Fruit fly (Drosophila melanogaster) whole organism, embryonic: ENCODE measurements around the gene fan.

Experiments used
- Bdp1 ChIP-seq: fragments of 200-800 bp; sonication (Bioruptor generic); optimal IDR thresholded peaks from 3 replicates; lab custom pipeline; 2016; ENCODE audit warnings: missing biosample characterization, missing genetic modification characterization
- CG10366 ChIP-seq: fragments of 200-800 bp; sonication (Bioruptor generic); IDR thresholded peaks from 2 replicates; pipeline ENCODE4 v1.3.6; 2022; ENCODE audit warnings: missing biosample characterization, missing genetic modification characterization
- CG10959 ChIP-seq: fragments of 200-800 bp; sonication (Bioruptor generic); IDR thresholded peaks from 2 replicates; pipeline ENCODE4 v1.3.6; 2022; ENCODE audit warnings: missing biosample characterization, missing genetic modification characterization
- CG11695 ChIP-seq: fragments of 200-800 bp; sonication (Bioruptor generic); IDR thresholded peaks from 3 replicates; pipeline ENCODE4 v1.3.6; 2022; ENCODE audit warnings: missing biosample characterization, missing genetic modification characterization
- CG1529 ChIP-seq: fragments of 200-800 bp; sonication (Bioruptor generic); optimal IDR thresholded peaks from 3 replicates; lab custom pipeline; 2018; ENCODE audit warnings: missing biosample characterization, missing genetic modification characterization
- CG16813 ChIP-seq: fragments of 200-800 bp; sonication (Bioruptor generic); IDR thresholded peaks from 3 replicates; pipeline ENCODE4 v1.3.6; 2022; ENCODE audit warnings: missing biosample characterization, missing genetic modification characterization; ENCODE audit not compliant: partially characterized antibody
- CG18262 ChIP-seq: fragments of 200-800 bp; optimal IDR thresholded peaks from 3 replicates; lab custom pipeline; 2019; ENCODE audit warnings: missing biosample characterization, mild to moderate bottlenecking, missing genetic modification characterization, moderate library complexity
- CG18619 ChIP-seq: fragments of 200-800 bp; sonication (Bioruptor generic); optimal IDR thresholded peaks from 3 replicates; lab custom pipeline; 2017; ENCODE audit warnings: missing biosample characterization, mild to moderate bottlenecking, missing genetic modification characterization
- CG2199 ChIP-seq: fragments of 200-800 bp; sonication (Bioruptor generic); IDR thresholded peaks from 3 replicates; pipeline ENCODE4 v1.3.6; 2022; ENCODE audit warnings: missing biosample characterization, missing genetic modification characterization
- CG31388 ChIP-seq: fragments of 200-800 bp; sonication (Bioruptor generic); optimal IDR thresholded peaks from 2 replicates; lab custom pipeline; 2016; ENCODE audit warnings: missing biosample characterization, missing genetic modification characterization
- CG31441 ChIP-seq: fragments of 200-800 bp; sonication (Bioruptor generic); IDR thresholded peaks from 2 replicates; pipeline ENCODE4 v1.3.6; 2022; ENCODE audit warnings: missing biosample characterization, missing genetic modification characterization
- CG34422 ChIP-seq: fragments of 200-800 bp; sonication (Bioruptor generic); IDR thresholded peaks from 3 replicates; pipeline ENCODE4 v1.3.6; 2022; ENCODE audit warnings: missing biosample characterization, missing genetic modification characterization
- CG3995 ChIP-seq: fragments of 200-800 bp; sonication (Bioruptor generic); optimal IDR thresholded peaks from 3 replicates; lab custom pipeline; 2016; ENCODE audit warnings: missing biosample characterization, missing genetic modification characterization
- CG6254 ChIP-seq: fragments of 200-800 bp; sonication (Bioruptor generic); optimal IDR thresholded peaks from 3 replicates; lab custom pipeline; 2017; ENCODE audit warnings: mild to moderate bottlenecking, missing biosample characterization, missing genetic modification reagents, missing genetic modification characterization
- CG7556 ChIP-seq: fragments of 200-800 bp; sonication (Bioruptor generic); optimal IDR thresholded peaks from 2 replicates; lab custom pipeline; 2017; ENCODE audit warnings: missing biosample characterization, mild to moderate bottlenecking, missing genetic modification characterization
- CTCF ChIP-seq: fragments of 200-800 bp; sonication (Bioruptor generic); optimal IDR thresholded peaks from 2 replicates; lab custom pipeline; 2017; ENCODE audit warnings: missing biosample characterization, mild to moderate bottlenecking, missing genetic modification characterization, moderate library complexity
- Chrac-16 ChIP-seq: fragments of 200-800 bp; sonication (Bioruptor generic); optimal IDR thresholded peaks from 3 replicates; lab custom pipeline; 2016; ENCODE audit warnings: missing biosample characterization, missing genetic modification characterization
- D19A ChIP-seq: fragments of 200-800 bp; optimal IDR thresholded peaks from 3 replicates; lab custom pipeline; 2019; ENCODE audit warnings: missing biosample characterization, mild to moderate bottlenecking, missing genetic modification characterization, moderate library complexity
- Ets65A ChIP-seq: fragments of 200-800 bp; sonication (Bioruptor generic); peaks from one replicate; lab custom pipeline; 2016; ENCODE audit warnings: missing biosample characterization, missing genetic modification characterization
- HLHmδ ChIP-seq: fragments of 200-800 bp; sonication (Bioruptor generic); optimal IDR thresholded peaks from 2 replicates; lab custom pipeline; 2018; ENCODE audit warnings: missing biosample characterization, mild to moderate bottlenecking, missing genetic modification characterization, moderate library complexity
- Hr39 ChIP-seq: fragments of >200 bp; optimal IDR thresholded peaks from 2 replicates; lab custom pipeline; 2017
- Jarid2 ChIP-seq: fragments of 200-800 bp; sonication (Bioruptor generic); optimal IDR thresholded peaks from 3 replicates; lab custom pipeline; 2017; ENCODE audit warnings: mild to moderate bottlenecking, missing biosample characterization, missing genetic modification reagents, missing genetic modification characterization
- Mrtf ChIP-seq: fragments of 200-800 bp; sonication (Bioruptor generic); IDR thresholded peaks from 3 replicates; pipeline ENCODE4 v1.3.6; 2022; ENCODE audit warnings: missing biosample characterization, missing genetic modification characterization
- Oli ChIP-seq: fragments of 200-800 bp; sonication (Bioruptor generic); optimal IDR thresholded peaks from 2 replicates; lab custom pipeline; 2018; ENCODE audit warnings: missing biosample characterization, mild to moderate bottlenecking, missing genetic modification characterization, moderate library complexity
- Rx ChIP-seq: fragments of 200-800 bp; sonication (Bioruptor generic); IDR thresholded peaks from 2 replicates; pipeline ENCODE4 v1.3.6; 2022; ENCODE audit warnings: missing biosample characterization, missing genetic modification characterization
- Sin3A ChIP-seq: fragments of >200 bp; optimal IDR thresholded peaks from 2 replicates; lab custom pipeline; 2018
- Xbp1 ChIP-seq: fragments of 200-800 bp; sonication (Bioruptor generic); optimal IDR thresholded peaks from 3 replicates; lab custom pipeline; 2016; ENCODE audit warnings: missing biosample characterization, mild to moderate bottlenecking, missing genetic modification characterization
- amos ChIP-seq: fragments of 200-800 bp; sonication (Bioruptor generic); IDR thresholded peaks from 2 replicates; pipeline ENCODE4 v1.3.6; 2022; ENCODE audit warnings: missing biosample characterization, missing genetic modification characterization; ENCODE audit not compliant: partially characterized antibody
- aop ChIP-seq: fragments of 200-800 bp; sonication (Bioruptor generic); IDR thresholded peaks from 2 replicates; pipeline ENCODE4 v1.3.6; 2022; ENCODE audit warnings: missing biosample characterization, missing genetic modification characterization
- ara ChIP-seq: fragments of 200-800 bp; sonication (Bioruptor generic); IDR thresholded peaks from 2 replicates; pipeline ENCODE4 v1.3.6; 2022; ENCODE audit warnings: missing biosample characterization, missing genetic modification characterization
- bowl ChIP-seq: fragments of 200-800 bp; sonication (Bioruptor generic); IDR thresholded peaks from 2 replicates; pipeline ENCODE4 v1.3.6; 2022; ENCODE audit warnings: missing biosample characterization, missing genetic modification characterization
- crol ChIP-seq: fragments of 200-800 bp; sonication (Bioruptor generic); IDR thresholded peaks from 2 replicates; pipeline ENCODE4 v1.3.6; 2022; ENCODE audit warnings: missing biosample characterization, missing genetic modification characterization
- eve ChIP-seq, 2 experiments: fragments of >200 bp; optimal IDR thresholded peaks; 2 replicates each; lab custom pipeline; 2017; ENCODE audit warnings: missing biosample characterization in 2 of 2, missing genetic modification characterization in 2 of 2
- jigr1 ChIP-seq: fragments of 200-800 bp; sonication (Bioruptor generic); IDR thresholded peaks from 3 replicates; pipeline ENCODE4 v1.3.6; 2022; ENCODE audit warnings: missing biosample characterization, missing genetic modification characterization
- jumu ChIP-seq: fragments of 200-800 bp; sonication (Bioruptor generic); optimal IDR thresholded peaks from 3 replicates; lab custom pipeline; 2016; ENCODE audit warnings: missing biosample characterization, missing genetic modification characterization
- knrl ChIP-seq: fragments of 200-800 bp; sonication (Bioruptor generic); IDR thresholded peaks from 3 replicates; pipeline ENCODE4 v1.3.6; 2022; ENCODE audit warnings: missing biosample characterization, missing genetic modification characterization; ENCODE audit not compliant: partially characterized antibody
- nmo ChIP-seq: fragments of 200-800 bp; sonication (Bioruptor generic); optimal IDR thresholded peaks from 2 replicates; lab custom pipeline; 2018; ENCODE audit warnings: missing biosample characterization, mild to moderate bottlenecking, missing genetic modification characterization, moderate library complexity
- ranshi ChIP-seq: fragments of 200-800 bp; sonication (Bioruptor generic); IDR thresholded peaks from 2 replicates; pipeline ENCODE4 v1.3.6; 2022; ENCODE audit warnings: missing biosample characterization, missing genetic modification characterization
- sens ChIP-seq: fragments of 200-800 bp; sonication (Bioruptor generic); peaks from one replicate; lab custom pipeline; 2016; ENCODE audit warnings: missing biosample characterization, missing genetic modification characterization
- sna ChIP-seq: fragments of 200-800 bp; sonication (Bioruptor generic); IDR thresholded peaks from 2 replicates; pipeline ENCODE4 v1.3.6; 2022; ENCODE audit warnings: missing biosample characterization, missing genetic modification characterization; ENCODE audit not compliant: partially characterized antibody
- stwl ChIP-seq: fragments of 200-800 bp; sonication (Bioruptor generic); optimal IDR thresholded peaks from 3 replicates; lab custom pipeline; 2018; ENCODE audit warnings: missing biosample characterization, mild to moderate bottlenecking, missing genetic modification characterization, moderate library complexity
- tna ChIP-seq: fragments of 200-800 bp; sonication (Bioruptor generic); IDR thresholded peaks from 2 replicates; pipeline ENCODE4 v1.3.6; 2022; ENCODE audit warnings: missing biosample characterization, missing genetic modification characterization; ENCODE audit not compliant: partially characterized antibody
- z ChIP-seq: fragments of 200-800 bp; sonication (Bioruptor generic); IDR thresholded peaks from 3 replicates; pipeline ENCODE4 v1.3.6; 2022; ENCODE audit warnings: missing biosample characterization, missing genetic modification characterization

Gene fan

dm6 chr3L:8067491-8067890 lies 41.4 kb upstream of the fan start:
- no peak for TF ChIP-seq Xbp1 (GFP tag; lab: Kevin White, UChicago)
- no peak for TF ChIP-seq CG7556 (GFP tag; lab: Kevin White, UChicago)

- TF ChIP-seq CG34422 (GFP tag; lab: Robert Waterston, UW) = no peak
- peak; percentile 60 for TF ChIP-seq sens
- peak; percentile 80 for TF ChIP-seq Bdp1
- no peak for TF ChIP-seq D19A (tag; lab: Kevin White, UChicago)
- TF ChIP-seq Jarid2 (GFP tag; lab: Kevin White, UChicago) = no peak
- 0 out of 2 replicates have a peak, but pooled peaks have one; percentile 36 for TF ChIP-seq amos (GFP tag; lab: Robert Waterston, UW)
- 0 out of 2 replicates have a peak, but pooled peaks have one; percentile 8 for TF ChIP-seq tna (GFP tag; lab: Robert Waterston, UW)
Measured at dm6 chr3L:8068061-8068460, 40.9 kb upstream of the fan start.

DNA sequence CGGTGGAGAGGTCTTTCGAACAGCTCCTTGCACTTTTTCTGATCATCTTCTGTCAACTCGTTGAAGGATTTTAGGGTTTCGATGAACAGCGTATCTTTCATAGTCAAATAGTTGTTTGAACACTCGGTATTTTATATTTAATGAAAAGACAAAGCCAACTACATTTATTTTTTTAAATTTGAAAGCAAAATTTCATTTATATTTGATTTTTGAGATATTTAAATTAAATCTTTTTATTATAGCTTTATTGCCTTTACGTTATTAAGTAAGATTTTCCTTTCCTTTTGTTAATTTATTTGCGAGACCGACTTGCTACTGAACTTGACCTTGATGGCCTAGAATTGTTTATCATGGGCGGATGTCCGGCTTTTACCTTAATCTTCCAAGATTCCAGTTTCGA lies 39.8 kb upstream of the fan start, which contains the start of gene CG42590:
Gene CG42590 (minus strand): TSS at position 101 of the 400 bp plus-strand sequence.
- TF ChIP-seq Sin3A (lab: Kevin White, UChicago) = no peak
- no peak for TF ChIP-seq bowl (GFP tag; lab: Robert Waterston, UW)
- no peak for TF ChIP-seq CG10959 (GFP tag; lab: Robert Waterston, UW)
- TF ChIP-seq CG16813 = no peak
- TF ChIP-seq CG18262 (tag; lab: Kevin White, UChicago) = no peak
- TF ChIP-seq, all 482 proteins: peak for 0

DNA sequence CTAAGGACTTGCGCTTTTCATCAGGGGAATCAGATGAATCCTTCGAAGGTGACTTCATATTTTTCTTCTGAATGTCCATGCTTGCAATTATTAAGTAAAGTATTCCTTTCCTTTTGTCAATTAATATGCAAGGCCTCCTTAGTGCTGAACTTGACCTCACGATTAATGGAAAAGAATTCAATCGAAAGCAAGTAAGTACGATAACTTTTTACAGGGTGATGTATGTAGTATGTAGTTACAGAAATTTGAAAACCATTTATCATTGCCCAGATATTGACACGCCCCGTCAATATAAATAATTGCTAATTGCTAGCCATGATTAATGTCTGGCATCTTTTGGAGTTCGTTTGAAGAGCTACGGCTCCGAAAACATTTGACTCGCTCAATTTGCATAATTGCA lies 39.1 kb upstream of the fan start, which contains the start of gene CG42591:
Gene CG42591 (minus strand): TSS at position 101 of the 400 bp plus-strand sequence.
- peak; percentile 37 for TF ChIP-seq CG6254
- TF ChIP-seq Oli (tag; lab: Kevin White, UChicago) = no peak

DNA sequence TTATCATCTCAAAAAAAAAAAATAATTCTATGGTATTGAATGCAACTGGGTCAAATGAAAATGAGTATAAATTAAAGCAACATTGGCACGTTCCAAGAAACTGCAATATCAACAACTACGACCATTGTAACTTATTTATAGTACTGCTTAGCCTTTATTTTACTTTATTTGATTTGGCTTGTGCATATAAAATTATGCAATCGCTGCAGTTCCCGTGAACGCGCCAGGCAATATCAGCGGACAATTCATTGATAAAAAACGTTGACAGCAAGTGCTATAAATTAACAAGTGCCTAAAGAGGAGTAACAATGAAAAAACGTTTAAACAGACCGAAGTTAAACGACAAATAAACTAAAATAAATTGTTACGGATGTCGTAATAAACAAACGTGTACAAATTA lies 37.7 kb upstream of the fan start:
- TF ChIP-seq CG18619 (GFP tag; lab: Kevin White, UChicago) (no peak), eve (GFP tag; optimal IDR thresholded peaks at IDR 0.05; lab: Kevin White, UChicago) (peak in 1 of 2 experiments; percentile 18), nmo (GFP tag; lab: Kevin White, UChicago) (no peak)

DNA sequence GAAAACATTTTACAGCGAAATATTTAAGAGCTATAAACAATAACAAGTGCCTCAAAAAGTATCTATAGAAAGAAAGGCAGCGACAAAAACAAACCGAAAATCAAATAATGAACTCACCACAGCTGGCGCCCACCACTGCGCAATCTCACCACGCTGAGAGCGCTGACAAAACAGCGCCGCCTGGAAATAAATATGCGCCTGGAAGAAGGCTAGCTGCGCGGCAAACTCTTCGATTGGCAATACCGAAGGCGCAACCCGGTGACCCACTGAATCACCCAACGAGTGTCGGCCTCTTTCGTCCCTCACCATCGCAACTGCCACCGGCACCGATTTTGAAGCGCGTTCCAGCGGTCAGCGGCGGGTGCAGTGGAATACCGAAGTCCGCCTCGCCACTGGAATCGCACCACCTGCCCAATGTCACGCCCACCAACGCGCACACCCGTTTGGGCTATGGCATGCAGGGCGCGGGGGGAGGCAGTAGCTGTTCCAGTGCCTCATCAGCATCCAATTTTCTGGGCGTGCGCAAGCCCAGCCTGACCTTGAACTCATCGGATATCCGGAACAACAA lies 37.2 kb upstream of the fan start:
- no peak for TF ChIP-seq z (GFP tag; lab: Robert Waterston, UW)
- no peak for TF ChIP-seq CG31441 (GFP tag; lab: Robert Waterston, UW)
- no peak for TF ChIP-seq Rx (GFP tag; lab: Robert Waterston, UW)
- peak; percentile 37; the same call in 1 of the 3 replicates for TF ChIP-seq CG11695
- TF ChIP-seq aop (GFP tag; lab: Robert Waterston, UW) = no peak
- TF ChIP-seq CG3995 (GFP tag; lab: Kevin White, UChicago) = peak; percentile 2
- TF ChIP-seq CG10366 (GFP tag; lab: Robert Waterston, UW) = no peak
- TF ChIP-seq HLHmδ (GFP tag; lab: Kevin White, UChicago) = no peak
- peak; percentile 22; the same call in 1 of the 3 replicates for TF ChIP-seq knrl (GFP tag; lab: Robert Waterston, UW)
- no peak for TF ChIP-seq Mrtf
- no peak for TF ChIP-seq ranshi (GFP tag; lab: Robert Waterston, UW)
- TF ChIP-seq jumu (GFP tag; lab: Kevin White, UChicago) = no peak
- TF ChIP-seq Ets65A (GFP tag; lab: Kevin White, UChicago) = peak; percentile 88
- no peak for TF ChIP-seq CG31388 (GFP tag; lab: Kevin White, UChicago)
- peak; percentile 83 for TF ChIP-seq CTCF (GFP tag; lab: Kevin White, UChicago)
- peak; percentile 75 for TF ChIP-seq crol
- 0 out of 2 replicates have a peak, but pooled peaks have one; percentile 40 for TF ChIP-seq sna
- 0 out of 2 replicates have a peak, but pooled peaks have one; percentile 23 for TF ChIP-seq ara (GFP tag; lab: Robert Waterston, UW)
- no peak for TF ChIP-seq CG1529 (GFP tag; lab: Kevin White, UChicago)
- TF ChIP-seq Chrac-16 (GFP tag; lab: Kevin White, UChicago) = no peak
- TF ChIP-seq CG2199 (GFP tag; lab: Robert Waterston, UW) = peak; percentile 39; the same call in 1 of the 3 replicates
- peak; percentile 9 for TF ChIP-seq stwl
- TF ChIP-seq jigr1 (GFP tag; lab: Robert Waterston, UW) = no peak
- TF ChIP-seq Hr39 (lab: Kevin White, UChicago) = no peak
